Worm (Caenorhabditis elegans): Measurements from ENCODE around the gene rme-2.
"Not testable (repeated sequence)": the region's sequence is repeated elsewhere in the genome, so short reads cannot be mapped to it uniquely, and the experiment has no call there.

rme-2 gene

ce11 chrIV:5479289-5479688 is 9.5 kb downstream of the rme-2 start, which contains the start of gene T11F8.1:
Gene T11F8.1, plus strand, starts transcription at chrIV:5479589.
- no peak for TF ChIP-seq aly-1 (tag; optimal IDR thresholded peaks at IDR 0.05)

DNA sequence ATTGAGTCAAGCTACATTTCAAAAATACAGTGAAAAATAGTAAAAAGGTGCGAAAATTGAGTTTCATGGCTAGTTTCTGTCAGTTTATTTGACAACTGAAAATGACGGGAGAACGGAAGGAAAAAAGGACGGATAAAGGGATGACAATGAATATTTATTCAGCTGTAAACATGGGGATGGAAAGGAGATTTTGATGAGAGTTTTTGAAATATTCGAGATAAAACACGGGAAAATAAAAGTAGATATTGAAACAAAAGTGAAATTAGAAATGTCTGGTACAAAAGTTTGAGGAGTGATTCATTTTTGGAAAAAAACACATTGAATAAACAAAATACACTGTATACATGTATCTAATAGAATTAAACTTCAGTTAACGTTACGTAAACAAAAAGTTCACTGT is 12.4 kb downstream of the rme-2 start, which contains the start of gene T11F8.12:
Gene T11F8.12 (minus strand): TSS at position 101 of the 400 bp plus-strand sequence.
- no peak for TF ChIP-seq tbx-37 (GFP tag; conservative IDR thresholded peaks at IDR 0.05)

- TF ChIP-seq hnd-1 (tag; optimal IDR thresholded peaks at IDR 0.05) (no peak), hmbx-1 (tag; optimal IDR thresholded peaks at IDR 0.05) (no peak), ets-7 (tag; optimal IDR thresholded peaks at IDR 0.05) (no peak), tra-4 (tag; optimal IDR thresholded peaks at IDR 0.05) (no peak), tbx-37 (GFP tag; conservative IDR thresholded peaks at IDR 0.05) (no peak), flt-1 (GFP tag; IDR thresholded peaks at IDR 0.05) (no peak), ceh-36 (tag; optimal IDR thresholded peaks at IDR 0.05) (no peak), sea-1 (GFP tag; conservative IDR thresholded peaks at IDR 0.05) (no peak), scrt-1 (GFP tag; IDR thresholded peaks at IDR 0.05) (no peak), B0310.2 (tag; optimal IDR thresholded peaks at IDR 0.05) (no peak), hmg-4 (GFP tag; optimal IDR thresholded peaks at IDR 0.05) (no peak), tbx-11 (GFP tag; IDR thresholded peaks at IDR 0.05) (no peak), F13C5.2 (tag; optimal IDR thresholded peaks at IDR 0.05) (no peak), aly-1 (tag; optimal IDR thresholded peaks at IDR 0.05) (no peak), ceh-13 (GFP tag; optimal IDR thresholded peaks at IDR 0.05) (no peak)
These were observed 12.9 kb downstream of the rme-2 start, which contains the start of gene T11F8.5 for ce11 chrIV:5482723-5483122. Gene T11F8.5, plus strand, starts transcription at chrIV:5483023.

DNA sequence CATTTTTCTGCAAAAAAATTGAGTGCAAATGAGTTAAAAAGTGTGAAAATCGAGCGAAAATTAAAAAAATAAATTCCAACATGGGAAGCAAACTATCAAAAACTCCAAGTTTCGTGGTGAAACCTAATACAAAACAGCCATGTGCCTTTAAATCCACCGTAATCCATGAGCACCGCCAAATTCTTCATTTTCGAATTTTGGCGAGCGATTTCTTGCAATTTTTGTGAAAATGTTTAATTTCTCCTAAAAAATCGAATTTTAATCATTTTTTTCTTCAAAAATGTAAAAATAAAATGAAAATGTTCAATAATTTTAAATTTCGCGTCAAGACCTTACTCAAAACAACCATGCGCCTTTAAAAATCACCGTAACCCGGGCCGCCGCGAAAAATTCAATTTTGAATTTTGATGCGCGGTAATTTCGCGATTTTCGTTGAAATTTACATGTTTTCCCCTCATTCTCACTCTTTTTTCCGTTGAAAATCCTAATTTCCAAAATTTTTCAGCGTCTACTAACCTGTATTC is 16.4 kb downstream of the rme-2 start, which contains the start of the genes snpc-3.1 and puf-7:
Gene snpc-3.1 (minus strand): TSS at position 51 of the 524 bp plus-strand sequence.
Gene puf-7 (plus strand): TSS at position 506 of the 524 bp plus-strand sequence.
- TF ChIP-seq scrt-1 (GFP tag; IDR thresholded peaks at IDR 0.05); B0310.2 (tag; optimal IDR thresholded peaks at IDR 0.05); sea-1 (GFP tag; conservative IDR thresholded peaks at IDR 0.05): not testable (repeated sequence)

DNA sequence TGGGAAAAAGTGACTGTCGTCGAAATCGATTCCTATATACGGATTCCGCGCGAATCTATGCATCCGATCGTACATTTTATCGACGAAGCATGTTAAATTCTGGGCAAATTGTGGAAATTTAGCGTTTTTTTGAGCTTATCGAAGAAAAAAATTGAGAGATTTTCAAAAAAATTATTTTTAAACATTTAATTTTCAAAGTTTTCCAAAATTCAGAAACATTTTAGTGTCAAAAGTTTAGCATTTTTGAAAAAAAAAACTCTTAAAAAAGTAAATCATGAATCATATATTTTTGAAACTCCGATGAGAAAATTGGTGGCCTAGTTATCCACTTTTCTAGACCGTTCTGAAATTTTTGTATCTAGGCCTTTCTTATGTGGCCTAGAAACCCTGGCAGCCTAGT is 21.2 kb downstream of the rme-2 start, which contains the start of gene B0273.115:
Gene B0273.115 (minus strand): TSS at position 101 of the 400 bp plus-strand sequence.
- TF ChIP-seq ets-7 (tag; optimal IDR thresholded peaks at IDR 0.05); hnd-1 (tag; optimal IDR thresholded peaks at IDR 0.05); sea-1 (GFP tag; conservative IDR thresholded peaks at IDR 0.05): not testable (repeated sequence)

DNA sequence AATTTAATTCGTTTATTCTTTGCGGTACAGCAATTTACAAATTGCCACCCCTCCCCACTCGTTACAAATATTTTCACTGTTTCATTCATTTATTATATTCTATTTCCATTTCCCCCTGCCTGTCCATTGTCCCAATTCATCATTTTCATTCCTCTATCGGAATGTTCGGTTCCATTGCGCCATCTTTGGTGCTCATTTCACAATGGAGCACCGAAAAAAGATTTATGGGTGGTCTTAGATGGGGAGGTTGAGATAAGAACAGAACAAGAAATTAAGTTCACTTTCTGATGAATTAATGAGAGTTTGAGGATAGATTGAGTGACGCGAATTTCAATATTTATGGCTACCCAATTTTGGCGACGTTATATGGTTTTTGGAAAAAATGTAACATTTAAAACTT is 22.4 kb downstream of the rme-2 start:
- TF ChIP-seq ama-1 (optimal IDR thresholded peaks at IDR 0.05) = no peak
- no peak for TF ChIP-seq scrt-1 (GFP tag; IDR thresholded peaks at IDR 0.05)
- TF ChIP-seq B0310.2 (tag; optimal IDR thresholded peaks at IDR 0.05) = no peak
- TF ChIP-seq ceh-13 (GFP tag; optimal IDR thresholded peaks at IDR 0.05) = no peak
- no peak for TF ChIP-seq hmbx-1 (tag; optimal IDR thresholded peaks at IDR 0.05)
- TF ChIP-seq hnd-1 (tag; optimal IDR thresholded peaks at IDR 0.05) = no peak
- no peak for TF ChIP-seq hmg-4 (GFP tag; optimal IDR thresholded peaks at IDR 0.05)
- TF ChIP-seq ceh-36 (tag; optimal IDR thresholded peaks at IDR 0.05) = no peak
- TF ChIP-seq sea-1 (GFP tag; conservative IDR thresholded peaks at IDR 0.05) = no peak
- no peak for TF ChIP-seq pes-1 (GFP tag; IDR thresholded peaks at IDR 0.05)

- TF ChIP-seq B0310.2 (tag; optimal IDR thresholded peaks at IDR 0.05) (no peak), aly-1 (tag; optimal IDR thresholded peaks at IDR 0.05) (no peak), scrt-1 (GFP tag; IDR thresholded peaks at IDR 0.05) (no peak), hnd-1 (tag; optimal IDR thresholded peaks at IDR 0.05) (no peak), ets-7 (tag; optimal IDR thresholded peaks at IDR 0.05) (no peak), hmbx-1 (tag; optimal IDR thresholded peaks at IDR 0.05) (no peak), ceh-13 (GFP tag; optimal IDR thresholded peaks at IDR 0.05) (no peak), sea-1 (GFP tag; conservative IDR thresholded peaks at IDR 0.05) (no peak), tbx-11 (GFP tag; IDR thresholded peaks at IDR 0.05) (no peak), ceh-36 (tag; optimal IDR thresholded peaks at IDR 0.05) (no peak), flt-1 (GFP tag; IDR thresholded peaks at IDR 0.05) (no peak)
These were observed 23.3 kb downstream of the rme-2 start for ce11 chrIV:5493135-5493534.

DNA sequence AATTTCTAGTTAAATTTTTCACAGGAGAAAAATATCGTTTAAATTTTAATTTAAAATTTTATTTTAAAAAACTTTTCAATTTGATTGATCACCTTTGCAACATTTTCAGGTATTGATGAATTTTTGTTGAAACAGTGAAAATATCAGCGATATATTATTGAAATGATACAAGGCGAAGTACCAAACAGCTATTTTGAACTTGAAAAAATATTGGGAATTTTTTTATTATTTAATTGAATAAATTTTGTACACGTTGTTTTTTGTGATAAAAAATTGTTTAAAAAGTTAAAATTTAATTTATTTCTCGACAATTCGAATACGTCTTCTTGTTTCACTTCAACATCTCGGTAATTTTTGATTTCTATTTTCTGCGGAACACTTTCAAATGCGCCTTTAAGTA is 23.9 kb downstream of the rme-2 start, which contains the start of gene B0273.1:
Gene B0273.1 (plus strand): TSS at position 301 of the 400 bp plus-strand sequence.
- TF ChIP-seq hmg-4 (GFP tag; optimal IDR thresholded peaks at IDR 0.05) (no peak), tbx-11 (GFP tag; IDR thresholded peaks at IDR 0.05) (no peak), ceh-13 (GFP tag; optimal IDR thresholded peaks at IDR 0.05) (no peak), ceh-36 (tag; optimal IDR thresholded peaks at IDR 0.05) (no peak), ama-1 (optimal IDR thresholded peaks at IDR 0.05) (no peak), hnd-1 (tag; optimal IDR thresholded peaks at IDR 0.05) (no peak), scrt-1 (GFP tag; IDR thresholded peaks at IDR 0.05) (no peak), flt-1 (GFP tag; IDR thresholded peaks at IDR 0.05) (no peak), tra-4 (tag; optimal IDR thresholded peaks at IDR 0.05) (no peak)

ce11 chrIV:5494099-5494498 is 24.3 kb downstream of the rme-2 start:
- no peak for TF ChIP-seq ceh-13 (GFP tag; optimal IDR thresholded peaks at IDR 0.05)
- no peak for TF ChIP-seq F13C5.2 (tag; optimal IDR thresholded peaks at IDR 0.05)
- no peak for TF ChIP-seq sea-1 (GFP tag; conservative IDR thresholded peaks at IDR 0.05)
- no peak for TF ChIP-seq ceh-36 (tag; optimal IDR thresholded peaks at IDR 0.05)
- no peak for TF ChIP-seq tra-4 (tag; optimal IDR thresholded peaks at IDR 0.05)
- TF ChIP-seq tbx-11 (GFP tag; IDR thresholded peaks at IDR 0.05) = no peak
- TF ChIP-seq hmbx-1 (tag; optimal IDR thresholded peaks at IDR 0.05) = no peak
- TF ChIP-seq tbx-37 (GFP tag; conservative IDR thresholded peaks at IDR 0.05) = no peak
- no peak for TF ChIP-seq B0310.2 (tag; optimal IDR thresholded peaks at IDR 0.05)
- TF ChIP-seq scrt-1 (GFP tag; IDR thresholded peaks at IDR 0.05) = no peak
- no peak for TF ChIP-seq pes-1 (GFP tag; IDR thresholded peaks at IDR 0.05)
- TF ChIP-seq hmg-4 (GFP tag; optimal IDR thresholded peaks at IDR 0.05) = no peak
- no peak for TF ChIP-seq hnd-1 (tag; optimal IDR thresholded peaks at IDR 0.05)
- no peak for TF ChIP-seq flt-1 (GFP tag; IDR thresholded peaks at IDR 0.05)
- TF ChIP-seq ets-7 (tag; optimal IDR thresholded peaks at IDR 0.05) = no peak
- no peak for TF ChIP-seq ama-1 (optimal IDR thresholded peaks at IDR 0.05)
- no peak for TF ChIP-seq aly-1 (tag; optimal IDR thresholded peaks at IDR 0.05)

Measured in whole organism, early embryonic.